Worm (Caenorhabditis elegans) whole organism, L4 larva: ENCODE results near the gene tbc-20.

Experiments
- aha-1 ChIP-seq: fragments of 150-350 bp; peaks from one replicate; lab custom pipeline; 2014; ENCODE audit warnings: missing biosample characterization, missing genetic modification characterization
- daf-19 ChIP-seq: fragments of 200-800 bp; sonication (Bioruptor generic); conservative IDR thresholded peaks from 2 replicates; pipeline ENCODE4 v1.3.6; 2022; ENCODE audit warnings: missing genetic modification characterization, missing compliant biosample characterization
- daf-8 ChIP-seq: fragments of 200-800 bp; sonication (Bioruptor generic); IDR thresholded peaks from 2 replicates; pipeline ENCODE4 v1.3.6; 2022; ENCODE audit warnings: missing genetic modification characterization, missing compliant biosample characterization
- fkh-10 ChIP-seq: fragments of 150-350 bp; optimal IDR thresholded peaks from 2 replicates; lab custom pipeline; 2014; ENCODE audit warnings: missing biosample characterization, missing genetic modification reagents, missing genetic modification characterization
- jun-1 ChIP-seq: fragments of 150-350 bp; optimal IDR thresholded peaks from 2 replicates; lab custom pipeline; 2014; ENCODE audit warnings: missing biosample characterization, missing genetic modification reagents, missing genetic modification characterization
- snpc-4 ChIP-seq: fragments of 150-350 bp; optimal IDR thresholded peaks from 2 replicates; lab custom pipeline; 2014; ENCODE audit warnings: missing biosample characterization, missing genetic modification characterization
- unc-62 ChIP-seq, 3 experiments: fragments of 150-350 bp in 1 of 3; sonication (generic microtip); optimal IDR thresholded peaks in 2 of 3; peaks in 1 of 3; 1 replicate in 1 of 3; 2 replicates in 2 of 3; lab custom pipeline; 2014 to 2017; ENCODE audit warnings: missing biosample characterization in 3 of 3, missing genetic modification characterization in 3 of 3, missing genetic modification reagents in 3 of 3, missing genotype in 1 of 3

DNA sequence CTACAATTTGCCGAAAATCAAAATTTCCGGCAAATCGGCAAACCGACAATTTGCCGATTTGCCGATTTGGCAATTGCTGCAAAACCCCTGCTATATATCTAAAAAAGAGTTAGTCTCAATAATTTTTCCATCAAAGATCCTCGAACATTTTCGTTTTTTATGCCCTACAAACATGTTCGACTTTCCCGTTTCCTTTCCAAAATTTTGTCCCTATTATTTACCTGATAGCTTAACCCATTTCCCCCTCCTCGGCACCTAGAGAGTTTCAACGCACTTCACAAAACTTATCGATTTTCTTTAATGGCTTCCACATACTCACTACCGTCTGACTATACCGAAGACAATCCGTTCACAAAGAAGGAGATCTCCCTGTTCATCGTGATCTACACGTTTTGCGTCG is 10.4 kb downstream of the tbc-20 start, which contains the start of gene W01D2.6:
- TF ChIP-seq daf-8 (GFP tag; lab: Robert Waterston, UW) = no peak
- no peak for TF ChIP-seq snpc-4 (tag; lab: Kevin White, UChicago)
- no peak for TF ChIP-seq unc-62 (GFP tag; optimal IDR thresholded peaks at IDR 0.05 in 1 of 2; lab: Kevin White, UChicago)
- no peak for TF ChIP-seq unc-62 (tag; optimal IDR thresholded peaks at IDR 0.05; lab: Kevin White, UChicago)
- TF ChIP-seq daf-19 (GFP tag; lab: Robert Waterston, UW) = no peak
- TF ChIP-seq jun-1 = no peak
- TF ChIP-seq aha-1 = no peak
- no peak for TF ChIP-seq fkh-10 (GFP tag; lab: Kevin White, UChicago)
